Fruit fly (Drosophila melanogaster): Measurements from ENCODE around the gene CG7236.

The CG7236 gene

DNA sequence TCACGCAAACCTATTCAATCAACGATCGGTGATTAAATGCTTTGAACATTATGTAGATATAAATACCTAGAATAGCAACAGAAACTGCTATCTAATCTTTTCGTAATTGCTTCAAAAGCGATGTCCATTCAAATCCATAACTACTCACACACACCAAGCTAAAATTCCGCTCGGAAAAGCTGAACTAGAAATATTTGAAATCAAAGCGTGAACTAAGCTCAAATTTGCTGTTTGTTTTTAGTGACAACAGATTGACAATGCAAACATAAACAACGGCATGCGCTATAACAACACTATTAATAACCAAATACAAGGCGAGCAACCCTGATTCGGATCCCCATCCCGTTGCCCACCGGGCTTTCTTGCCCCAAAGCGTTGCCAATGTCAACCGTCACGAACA, at the start of gene CG7236:
TSS of gene CG7236 (plus strand) at position 301 of the 400 bp plus-strand sequence.
- no peak for TF ChIP-seq CG7101 (tag; optimal IDR thresholded peaks at IDR 0.05)
- TF ChIP-seq toe (GFP tag; optimal IDR thresholded peaks at IDR 0.05) = no peak
- no peak for TF ChIP-seq bab1 (GFP tag; optimal IDR thresholded peaks at IDR 0.05)
- no peak for TF ChIP-seq Clk (GFP tag; optimal IDR thresholded peaks at IDR 0.05)
- no peak for TF ChIP-seq CG11617 (GFP tag; optimal IDR thresholded peaks at IDR 0.05)
- TF ChIP-seq Mnt (GFP tag; optimal IDR thresholded peaks at IDR 0.05) = no peak
- TF ChIP-seq kay (GFP tag; ENCODE audit: borderline replicate concordance) = no peak
- no peak for TF ChIP-seq cnc (optimal IDR thresholded peaks at IDR 0.05)
- no peak for TF ChIP-seq CG14711 (tag; optimal IDR thresholded peaks at IDR 0.05)
- no peak for TF ChIP-seq Hr96 (GFP tag; optimal IDR thresholded peaks at IDR 0.05)
- TF ChIP-seq CG7045 (GFP tag; optimal IDR thresholded peaks at IDR 0.05) = no peak

DNA sequence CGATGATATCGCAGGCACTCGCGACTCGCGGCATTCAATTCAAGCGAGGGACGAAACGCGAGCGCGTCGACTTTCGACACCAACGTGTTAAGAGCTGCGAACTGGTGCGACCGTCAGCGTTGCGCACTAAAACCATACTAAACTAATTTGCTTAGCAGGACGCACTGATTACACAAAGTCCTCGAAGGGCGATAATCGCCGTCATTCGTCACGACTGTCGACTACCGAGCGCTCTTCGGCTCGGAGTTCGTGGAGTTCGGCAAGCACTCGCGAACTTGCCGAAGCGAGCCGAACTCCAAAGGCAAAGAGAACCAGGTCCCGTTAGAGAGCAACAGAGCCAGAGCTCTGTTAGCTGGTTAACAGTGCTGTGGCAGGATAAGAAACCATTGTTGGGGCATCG, 47.8 kb upstream of the CG7236 start, which contains the start of gene DIP-theta:
TSS of gene DIP-theta (minus strand) at position 146 of the 400 bp plus-strand sequence.
- TF ChIP-seq CG33017 (tag; optimal IDR thresholded peaks at IDR 0.05) (no peak), Clk (GFP tag; optimal IDR thresholded peaks at IDR 0.05) (no peak), tj (GFP tag; optimal IDR thresholded peaks at IDR 0.05) (no peak), ovo (GFP tag; optimal IDR thresholded peaks at IDR 0.05) (no peak), toe (GFP tag; optimal IDR thresholded peaks at IDR 0.05) (no peak), pad (GFP tag; optimal IDR thresholded peaks at IDR 0.05) (no peak), Mnt (GFP tag; optimal IDR thresholded peaks at IDR 0.05) (no peak), cic (GFP tag; optimal IDR thresholded peaks at IDR 0.05) (no peak), CG7101 (tag; optimal IDR thresholded peaks at IDR 0.05) (no peak), bab1 (GFP tag; optimal IDR thresholded peaks at IDR 0.05) (no peak), CG5204 (GFP tag; optimal IDR thresholded peaks at IDR 0.05) (no peak)

DNA sequence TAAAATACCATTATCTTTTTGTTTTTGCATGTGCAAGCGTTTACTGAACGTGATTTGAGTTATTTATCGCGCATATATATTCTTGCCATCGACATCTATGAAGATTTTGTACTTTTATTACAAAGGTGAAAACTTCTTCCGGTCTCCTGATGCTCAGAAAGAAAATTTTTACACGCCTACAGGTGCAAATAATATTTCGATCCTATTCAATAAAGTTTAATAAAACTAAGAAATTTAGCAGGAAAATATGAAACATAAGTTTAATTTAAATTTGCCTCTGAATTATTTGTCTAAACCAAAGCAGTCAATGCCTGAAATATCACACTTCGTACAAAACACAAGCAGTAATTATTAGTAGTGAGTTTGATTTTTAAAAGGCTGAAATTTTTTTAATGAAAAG, 43.6 kb upstream of the CG7236 start, which contains the start of gene Hsp60C:
TSS of gene Hsp60C (plus strand) at position 301 of the 400 bp plus-strand sequence.
- TF ChIP-seq CG1620 (GFP tag; optimal IDR thresholded peaks at IDR 0.05) (no peak), ovo (GFP tag; optimal IDR thresholded peaks at IDR 0.05) (no peak), CG14711 (tag; optimal IDR thresholded peaks at IDR 0.05) (no peak), pad (GFP tag; optimal IDR thresholded peaks at IDR 0.05) (no peak), bab1 (GFP tag; optimal IDR thresholded peaks at IDR 0.05) (no peak), toe (GFP tag; optimal IDR thresholded peaks at IDR 0.05) (no peak), kay (GFP tag; ENCODE audit: borderline replicate concordance) (no peak), CG5204 (GFP tag; optimal IDR thresholded peaks at IDR 0.05) (no peak), Mnt (GFP tag; optimal IDR thresholded peaks at IDR 0.05) (no peak), Hr96 (GFP tag; optimal IDR thresholded peaks at IDR 0.05) (no peak), CG12768 (GFP tag; optimal IDR thresholded peaks at IDR 0.05) (no peak), tj (GFP tag; optimal IDR thresholded peaks at IDR 0.05) (no peak), cnc (optimal IDR thresholded peaks at IDR 0.05) (no peak), Clk (GFP tag; optimal IDR thresholded peaks at IDR 0.05) (no peak), CG33017 (tag; optimal IDR thresholded peaks at IDR 0.05) (no peak), Crg-1 (GFP tag; optimal IDR thresholded peaks at IDR 0.05) (no peak), CG7045 (GFP tag; optimal IDR thresholded peaks at IDR 0.05) (no peak), cic (GFP tag; optimal IDR thresholded peaks at IDR 0.05) (no peak)

DNA sequence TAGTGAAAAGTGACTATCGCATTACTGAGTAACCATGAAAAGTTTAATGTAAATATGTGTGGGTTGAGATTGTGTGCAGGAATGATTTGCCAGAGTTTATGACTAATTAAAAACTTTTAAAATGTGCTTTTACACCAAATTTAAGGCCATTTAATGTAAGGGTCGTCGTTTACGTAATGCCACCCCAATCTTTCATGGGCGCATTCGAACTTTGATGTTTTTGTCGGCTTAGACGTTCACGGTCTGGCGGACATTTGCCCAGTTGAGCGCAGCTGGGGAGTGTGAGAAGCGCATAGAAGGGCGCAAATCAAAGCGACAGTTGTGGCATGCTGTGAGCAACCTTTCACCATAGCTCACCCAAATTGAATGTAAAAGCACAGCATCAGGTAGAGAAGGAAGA, 27.9 kb upstream of the CG7236 start, which contains the start of gene CG12511:
TSS of gene CG12511 (plus strand) at position 301 of the 400 bp plus-strand sequence.
- TF ChIP-seq CG7045 (GFP tag; optimal IDR thresholded peaks at IDR 0.05) = no peak
- no peak for TF ChIP-seq kay (GFP tag; ENCODE audit: borderline replicate concordance)
- no peak for TF ChIP-seq toe (GFP tag; optimal IDR thresholded peaks at IDR 0.05)
- no peak for TF ChIP-seq tj (GFP tag; optimal IDR thresholded peaks at IDR 0.05)
- TF ChIP-seq Clk (GFP tag; optimal IDR thresholded peaks at IDR 0.05) = no peak
- TF ChIP-seq cnc (optimal IDR thresholded peaks at IDR 0.05) = no peak
- TF ChIP-seq bab1 (GFP tag; optimal IDR thresholded peaks at IDR 0.05) = no peak
- TF ChIP-seq ovo (GFP tag; optimal IDR thresholded peaks at IDR 0.05) = no peak
- TF ChIP-seq CG33017 (tag; optimal IDR thresholded peaks at IDR 0.05) = no peak
- TF ChIP-seq Crg-1 (GFP tag; optimal IDR thresholded peaks at IDR 0.05) = no peak
- no peak for TF ChIP-seq pad (GFP tag; optimal IDR thresholded peaks at IDR 0.05)
- no peak for TF ChIP-seq CG11617 (GFP tag; optimal IDR thresholded peaks at IDR 0.05)

DNA sequence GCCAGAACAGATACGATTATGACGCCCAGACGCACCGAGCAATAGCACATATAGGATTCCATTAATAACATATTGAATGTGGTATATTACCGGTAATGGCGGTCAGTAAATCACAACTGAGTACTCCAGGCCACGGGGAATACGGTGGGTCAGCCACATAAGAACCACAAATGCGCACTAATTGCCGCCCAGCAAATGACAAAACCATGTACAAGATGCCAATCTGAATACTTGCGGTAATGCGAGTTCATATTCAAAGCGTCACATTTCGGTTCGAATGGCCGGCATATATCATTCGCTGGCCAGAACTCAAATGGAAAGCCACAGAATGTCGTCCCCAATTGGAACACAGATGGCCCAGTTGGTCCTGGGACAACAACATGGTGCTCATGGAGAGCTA, 10.4 kb downstream of the CG7236 start, which contains the start of the genes CG14007 and CG34011:
TSS of gene CG14007 (minus strand) at position 101 of the 400 bp plus-strand sequence.
TSS of gene CG34011 (plus strand) at position 122 of the 400 bp plus-strand sequence.
- TF ChIP-seq cnc (optimal IDR thresholded peaks at IDR 0.05) (no peak), CG14711 (tag; optimal IDR thresholded peaks at IDR 0.05) (no peak), CG7101 (tag; optimal IDR thresholded peaks at IDR 0.05) (no peak), cic (GFP tag; optimal IDR thresholded peaks at IDR 0.05) (no peak), CG33017 (tag; optimal IDR thresholded peaks at IDR 0.05) (no peak), Mnt (GFP tag; optimal IDR thresholded peaks at IDR 0.05) (no peak)

DNA sequence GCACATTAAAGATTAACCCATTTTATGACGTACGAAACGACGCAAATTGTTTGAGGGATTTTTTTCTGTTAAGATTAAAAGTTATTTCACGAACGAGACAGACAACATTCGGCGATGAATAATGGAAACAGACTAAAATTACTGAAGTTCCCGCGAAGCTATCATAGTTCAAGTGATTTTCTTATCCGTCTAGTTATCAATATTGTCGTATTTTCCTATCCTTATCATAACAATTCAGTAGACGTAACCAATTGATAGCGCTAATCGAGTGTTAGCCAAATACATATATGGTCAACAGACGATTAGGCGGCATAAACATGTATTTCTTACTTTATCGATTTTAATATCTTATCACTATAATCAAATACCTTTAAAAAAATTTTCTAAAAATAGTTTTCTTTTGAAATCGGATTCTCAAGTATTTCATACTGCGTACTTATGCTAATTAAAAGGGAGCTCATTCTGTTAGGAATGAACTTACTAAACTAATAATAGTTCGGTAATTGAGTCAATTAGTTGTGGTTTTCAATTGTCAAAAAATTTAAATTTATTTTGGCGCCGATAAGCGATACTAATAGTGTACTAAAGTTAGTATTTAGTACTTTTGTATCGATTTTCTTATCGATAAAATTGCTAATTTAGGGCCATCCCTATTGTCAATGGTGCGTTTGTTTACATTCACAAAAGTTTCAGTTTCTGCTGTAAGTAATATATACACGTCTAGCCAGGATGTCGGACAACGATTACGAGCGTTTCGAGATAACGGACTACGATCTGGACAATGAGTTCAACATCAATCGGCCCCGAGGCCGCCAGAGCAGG, 14.4 kb downstream of the CG7236 start, which contains the start of the genes CG11149 and sip1:
TSS of gene CG11149 (minus strand) at position 493 of the 822 bp plus-strand sequence.
TSS of gene sip1 (plus strand) at position 645 of the 822 bp plus-strand sequence.
- TF ChIP-seq CG12768 (GFP tag; optimal IDR thresholded peaks at IDR 0.05) (no peak), CG11617 (GFP tag; optimal IDR thresholded peaks at IDR 0.05) (no peak), Clk (GFP tag; optimal IDR thresholded peaks at IDR 0.05) (no peak), CG7101 (tag; optimal IDR thresholded peaks at IDR 0.05) (no peak), CG14711 (tag; optimal IDR thresholded peaks at IDR 0.05) (no peak), CG1620 (GFP tag; optimal IDR thresholded peaks at IDR 0.05) (no peak), kay (GFP tag; ENCODE audit: borderline replicate concordance) (peak; percentile 72), cic (GFP tag; optimal IDR thresholded peaks at IDR 0.05) (peak; percentile 20), CG5204 (GFP tag; optimal IDR thresholded peaks at IDR 0.05) (no peak)
